Worm (Caenorhabditis elegans): ENCODE data around the gene ZK596.2.

Gene ZK596.2

ce11 chrIV:10898160-10898559, 10.9 kb downstream of the ZK596.2 start:
- no peak for TF ChIP-seq mxl-2 (GFP tag; conservative IDR thresholded peaks at IDR 0.05)
- TF ChIP-seq nhr-25 (tag; optimal IDR thresholded peaks at IDR 0.05; ENCODE audit: borderline replicate concordance, insufficient read depth): no peak
- TF ChIP-seq F10B5.3 (tag; optimal IDR thresholded peaks at IDR 0.05): no peak
- no peak for TF ChIP-seq daf-16 (GFP tag; optimal IDR thresholded peaks at IDR 0.05)
- TF ChIP-seq daf-16 (tag; optimal IDR thresholded peaks at IDR 0.05): no peak
- peak in 1 of 2 experiments; percentile 92 for TF ChIP-seq unc-62 (GFP tag; optimal IDR thresholded peaks at IDR 0.05 in 1 of 2)
- no peak for TF ChIP-seq unc-62 (tag; optimal IDR thresholded peaks at IDR 0.05)
- TF ChIP-seq aha-1 (tag): peak; percentile 48
- no peak for TF ChIP-seq dve-1 (tag; optimal IDR thresholded peaks at IDR 0.05; ENCODE audit: insufficient read depth)
- TF ChIP-seq nhr-48 (tag; optimal IDR thresholded peaks at IDR 0.05): no peak
- no peak for TF ChIP-seq hif-1 (tag; optimal IDR thresholded peaks at IDR 0.05)

ce11 chrIV:10896512-10896911, 12.6 kb downstream of the ZK596.2 start, which contains the start of gene srlf-13:
Gene srlf-13 (minus strand): TSS chrIV:10896612.
- no peak for TF ChIP-seq nhr-237 (tag; optimal IDR thresholded peaks at IDR 0.05)

ce11 chrIV:10894255-10894654, 14.9 kb downstream of the ZK596.2 start, which contains the start of gene srlf-14:
Gene srlf-14 (minus strand): TSS chrIV:10894355.
- no peak for TF ChIP-seq mes-2 (tag; optimal IDR thresholded peaks at IDR 0.05; ENCODE audit: poor library complexity, severe bottlenecking)
- TF ChIP-seq aha-1 (tag): peak; percentile 65

ce11 chrIV:10891993-10892392, 17.1 kb downstream of the ZK596.2 start, which contains the start of gene srlf-12:
Gene srlf-12 (minus strand): TSS chrIV:10892093.
- TF ChIP-seq nhr-25 (tag; optimal IDR thresholded peaks at IDR 0.05; ENCODE audit: borderline replicate concordance, insufficient read depth): no peak

- no peak for TF ChIP-seq lsy-2 (tag; optimal IDR thresholded peaks at IDR 0.05)
- no peak for TF ChIP-seq Y75B8A.6 (GFP tag; IDR thresholded peaks at IDR 0.05)
- TF ChIP-seq unc-39 (tag; optimal IDR thresholded peaks at IDR 0.05): no peak
- TF ChIP-seq tra-1 (GFP tag; IDR thresholded peaks at IDR 0.05): no peak
- TF ChIP-seq daf-19 (GFP tag; conservative IDR thresholded peaks at IDR 0.05): no peak
- no peak for TF ChIP-seq nhr-77 (tag; optimal IDR thresholded peaks at IDR 0.05)
- no peak for TF ChIP-seq mxl-2 (GFP tag; conservative IDR thresholded peaks at IDR 0.05)
- no peak for TF ChIP-seq cey-2 (tag; optimal IDR thresholded peaks at IDR 0.05; ENCODE audit: borderline replicate concordance, insufficient read depth)
- TF ChIP-seq pha-4 (GFP tag; IDR thresholded peaks at IDR 0.05): no peak
- no peak for TF ChIP-seq pha-4 (tag; optimal IDR thresholded peaks at IDR 0.05)
- no peak for TF ChIP-seq tag-97 (GFP tag; IDR thresholded peaks at IDR 0.05)
- no peak for TF ChIP-seq egl-27 (tag; optimal IDR thresholded peaks at IDR 0.05)
- no peak for TF ChIP-seq madf-9 (GFP tag; conservative IDR thresholded peaks at IDR 0.05)
- no peak for TF ChIP-seq nhr-25 (tag; optimal IDR thresholded peaks at IDR 0.05; ENCODE audit: borderline replicate concordance, insufficient read depth)
- TF ChIP-seq set-16 (GFP tag; IDR thresholded peaks at IDR 0.05): no peak
- TF ChIP-seq ceh-44 (GFP tag; IDR thresholded peaks at IDR 0.05): no peak
Measured at ce11 chrIV:10889820-10890462, 19.2 kb downstream of the ZK596.2 start, which contains the start of gene F13E9.15. Gene F13E9.15 (minus strand): TSS chrIV:10889870.

ce11 chrIV:10887285-10887684, 21.8 kb downstream of the ZK596.2 start, which contains the start of gene F13E9.16:
Gene F13E9.16 (minus strand): TSS chrIV:10887385.
- TF ChIP-seq nhr-28 (tag; optimal IDR thresholded peaks at IDR 0.05) (no peak), ZK546.5 (tag; optimal IDR thresholded peaks at IDR 0.05) (no peak), unc-39 (tag; optimal IDR thresholded peaks at IDR 0.05) (no peak), nhr-77 (tag; optimal IDR thresholded peaks at IDR 0.05) (no peak), aha-1 (tag) (no peak), dmd-8 (GFP tag; IDR thresholded peaks at IDR 0.05) (no peak)

All from whole organism, L4 larva.